Worm (Caenorhabditis elegans) whole organism, L4 larva: ENCODE measurements around the gene wsp-1.

ENCODE experiments used
- F10B5.3 ChIP-seq: sonication (generic microtip); optimal IDR thresholded peaks from 2 replicates; lab custom pipeline; 2016; ENCODE audit warnings: mild to moderate bottlenecking, missing genetic modification characterization, missing compliant biosample characterization
- Y5F2A.4 ChIP-seq: fragments of 200-800 bp; sonication (Bioruptor generic); optimal IDR thresholded peaks from 2 replicates; lab custom pipeline; 2018; ENCODE audit warnings: mild to moderate bottlenecking, missing genetic modification characterization, missing compliant biosample characterization
- ZK546.5 ChIP-seq, 2 experiments: sonication (generic microtip); optimal IDR thresholded peaks; 2 replicates each; lab custom pipeline; 2017; ENCODE audit warnings: missing biosample characterization in 2 of 2, missing genetic modification characterization in 2 of 2
- ceh-28 ChIP-seq: fragments of 150-350 bp; optimal IDR thresholded peaks from 2 replicates; lab custom pipeline; 2014; ENCODE audit warnings: missing biosample characterization, missing genetic modification reagents, missing genetic modification characterization
- ceh-82 ChIP-seq: sonication (generic microtip); optimal IDR thresholded peaks from 2 replicates; lab custom pipeline; 2017; ENCODE audit warnings: missing biosample characterization, missing genetic modification characterization
- daf-16 ChIP-seq, 3 experiments: sonication (generic microtip); optimal IDR thresholded peaks; 2 replicates each; lab custom pipeline; 2016 to 2017; ENCODE audit warnings: missing genetic modification characterization in 3 of 3, missing genetic modification reagents in 3 of 3, mild to moderate bottlenecking in 2 of 3, missing compliant biosample characterization in 2 of 3, missing biosample characterization in 1 of 3, moderate library complexity in 1 of 3
- dmd-9 ChIP-seq: fragments of 200-800 bp; sonication (Bioruptor generic); IDR thresholded peaks from 2 replicates; pipeline ENCODE4 v1.3.6; 2022; ENCODE audit warnings: missing genetic modification reagents, missing genetic modification characterization, missing compliant biosample characterization
- hlh-30 ChIP-seq: sonication (generic microtip); optimal IDR thresholded peaks from 2 replicates; lab custom pipeline; 2017; ENCODE audit warnings: antibody characterized with exemption, mild to moderate bottlenecking, missing genetic modification characterization, missing compliant biosample characterization; ENCODE audit not compliant: insufficient read depth
- mdt-29 ChIP-seq: fragments of 200-800 bp; sonication (Bioruptor generic); IDR thresholded peaks from 2 replicates; pipeline ENCODE4 v1.3.6; 2022; ENCODE audit warnings: missing genetic modification reagents, missing genetic modification characterization, missing compliant biosample characterization
- nhr-237 ChIP-seq: sonication (generic microtip); optimal IDR thresholded peaks from 2 replicates; lab custom pipeline; 2017; ENCODE audit warnings: missing biosample characterization, missing genetic modification characterization
- nhr-77 ChIP-seq: fragments of 150-350 bp; optimal IDR thresholded peaks from 2 replicates; lab custom pipeline; 2014; ENCODE audit warnings: missing biosample characterization, missing genetic modification characterization
- set-16 ChIP-seq: fragments of 200-800 bp; sonication (Bioruptor generic); IDR thresholded peaks from 2 replicates; pipeline ENCODE4 v1.3.6; 2022; ENCODE audit warnings: missing genetic modification reagents, missing genetic modification characterization, missing compliant biosample characterization
- unc-62 ChIP-seq, 3 experiments: fragments of 150-350 bp in 1 of 3; sonication (generic microtip); optimal IDR thresholded peaks in 2 of 3; peaks in 1 of 3; 1 replicate in 1 of 3; 2 replicates in 2 of 3; lab custom pipeline; 2014 to 2017; ENCODE audit warnings: missing biosample characterization in 3 of 3, missing genetic modification characterization in 3 of 3, missing genetic modification reagents in 3 of 3, missing genotype in 1 of 3
- ztf-11 ChIP-seq: fragments of 150-350 bp; optimal IDR thresholded peaks from 2 replicates; lab custom pipeline; 2014; ENCODE audit warnings: missing biosample characterization, missing genetic modification characterization

- TF ChIP-seq hlh-30: no peak
- TF ChIP-seq dmd-9 (GFP tag; lab: Robert Waterston, UW): no peak
- TF ChIP-seq unc-62 (GFP tag; optimal IDR thresholded peaks at IDR 0.05 in 1 of 2; lab: Kevin White, UChicago): peak in 1 of 2 experiments; percentile 96
- no peak for TF ChIP-seq unc-62 (tag; optimal IDR thresholded peaks at IDR 0.05; lab: Kevin White, UChicago)
- no peak for TF ChIP-seq ceh-82
- TF ChIP-seq ztf-11 (tag; lab: Kevin White, UChicago): no peak
- no peak for TF ChIP-seq set-16 (GFP tag; lab: Robert Waterston, UW)
- TF ChIP-seq nhr-237 (tag; lab: Kevin White, UChicago): no peak
- TF ChIP-seq Y5F2A.4: no peak
- TF ChIP-seq nhr-77 (tag; lab: Kevin White, UChicago): no peak
- no peak for TF ChIP-seq daf-16 (GFP tag; optimal IDR thresholded peaks at IDR 0.05; lab: Kevin White, UChicago)
- no peak for TF ChIP-seq daf-16 (tag; optimal IDR thresholded peaks at IDR 0.05; lab: Kevin White, UChicago)
- no peak for TF ChIP-seq mdt-29
- TF ChIP-seq F10B5.3: no peak
- TF ChIP-seq ceh-28 (tag; lab: Kevin White, UChicago): no peak
- no peak for TF ChIP-seq ZK546.5 (tag; optimal IDR thresholded peaks at IDR 0.05; lab: Kevin White, UChicago)
Observed at ce11 chrIV:8203555-8203954, 4.8 kb upstream of the wsp-1 start.
